Worm (Caenorhabditis elegans) whole organism, mixed stage, embryonic: ENCODE data around the gene M03B6.3.

Source experiments
- flh-1 ChIP-seq: fragments of 200-800 bp; sonication (Bioruptor generic); optimal IDR thresholded peaks from 2 replicates; lab custom pipeline; 2018; ENCODE audit warnings: mild to moderate bottlenecking, missing genetic modification characterization, moderate library complexity, missing compliant biosample characterization
- mep-1 ChIP-seq: fragments of 150-350 bp; optimal IDR thresholded peaks from 2 replicates; lab custom pipeline; 2017; ENCODE audit warnings: missing biosample characterization, missing genetic modification reagents, missing genetic modification characterization, inconsistent platforms
- sptf-1 ChIP-seq: sonication (generic microtip); optimal IDR thresholded peaks from 2 replicates; lab custom pipeline; 2017; ENCODE audit warnings: mild to moderate bottlenecking, missing genetic modification characterization, moderate library complexity, missing compliant biosample characterization

DNA sequence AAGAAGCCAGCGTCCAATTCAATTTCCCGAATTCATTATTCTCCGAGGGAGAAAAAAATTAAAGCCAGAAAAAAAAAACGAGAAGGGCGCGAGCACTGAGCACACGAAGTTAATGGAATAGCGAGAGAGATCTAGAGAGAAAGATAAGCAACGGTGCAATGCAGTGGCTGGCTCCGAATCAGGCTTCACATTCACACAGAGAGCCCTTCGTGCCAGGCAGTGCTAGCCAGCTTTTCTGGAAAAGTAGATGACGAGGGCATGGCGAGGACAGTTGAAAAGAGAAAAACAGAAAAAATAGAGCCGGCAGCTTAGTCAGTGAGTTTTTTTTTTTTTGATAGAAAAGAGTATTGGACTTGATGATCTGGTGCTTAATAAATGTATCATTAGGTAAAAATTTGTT lies 49.5 kb upstream of the M03B6.3 start:
- TF ChIP-seq sptf-1 (tag; lab: Kevin White, UChicago) = no peak
- no peak for TF ChIP-seq flh-1
- TF ChIP-seq mep-1 (tag; lab: Kevin White, UChicago) = no peak
